Worm (Caenorhabditis elegans) whole organism, mixed stage, embryonic: ENCODE results near the gene C50F4.16.

ENCODE experiments used
- blmp-1 ChIP-seq: fragments of 150-350 bp; optimal IDR thresholded peaks from 2 replicates; lab custom pipeline; 2014; ENCODE audit warnings: missing biosample characterization, missing genetic modification characterization
- elt-1 ChIP-seq: sonication (generic microtip); optimal IDR thresholded peaks from 2 replicates; lab custom pipeline; 2017; ENCODE audit warnings: missing genetic modification characterization, mild to moderate bottlenecking, missing compliant biosample characterization, antibody characterized with exemption, moderate library complexity, borderline replicate concordance; ENCODE audit not compliant: insufficient read depth
- mep-1 ChIP-seq: fragments of 150-350 bp; optimal IDR thresholded peaks from 2 replicates; lab custom pipeline; 2017; ENCODE audit warnings: missing biosample characterization, missing genetic modification reagents, missing genetic modification characterization, inconsistent platforms
- mls-2 ChIP-seq: sonication (generic microtip); optimal IDR thresholded peaks from 2 replicates; lab custom pipeline; 2016; ENCODE audit warnings: mild to moderate bottlenecking, missing genetic modification characterization, moderate library complexity, missing compliant biosample characterization
- nhr-237 ChIP-seq: fragments of 150-350 bp; optimal IDR thresholded peaks from 2 replicates; lab custom pipeline; 2014; ENCODE audit warnings: missing biosample characterization, missing genetic modification characterization
- pha-4 ChIP-seq: fragments of 150-350 bp; optimal IDR thresholded peaks from 2 replicates; lab custom pipeline; 2018; ENCODE audit warnings: missing biosample characterization, missing genetic modification reagents, missing genetic modification characterization
- snpc-4 ChIP-seq: fragments of 150-350 bp; optimal IDR thresholded peaks from 2 replicates; lab custom pipeline; 2014; ENCODE audit warnings: missing biosample characterization, missing genetic modification characterization
- unc-39 ChIP-seq: fragments of 150-350 bp; optimal IDR thresholded peaks from 2 replicates; lab custom pipeline; 2014; ENCODE audit warnings: missing biosample characterization, missing genetic modification characterization
- ztf-11 ChIP-seq: fragments of 150-350 bp; optimal IDR thresholded peaks from 2 replicates; lab custom pipeline; 2014; ENCODE audit warnings: missing biosample characterization, missing genetic modification characterization

DNA sequence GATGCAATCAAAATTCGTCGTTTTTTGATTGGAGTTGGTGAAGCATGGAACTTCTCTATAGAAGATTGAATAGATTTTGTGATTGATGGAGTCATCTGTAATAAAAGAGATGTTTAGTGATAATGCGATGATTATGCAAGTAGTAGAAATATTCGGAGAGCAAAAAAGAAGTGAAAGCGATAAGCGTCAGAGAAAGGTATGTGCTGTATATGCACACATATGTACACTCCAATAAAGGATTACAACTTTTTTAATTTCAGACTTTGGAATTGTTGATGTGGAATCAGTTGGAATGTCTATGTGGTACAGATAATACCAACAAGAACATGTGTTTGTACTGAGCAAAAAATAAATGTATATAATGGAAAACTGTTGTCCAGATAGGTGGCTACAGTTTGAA lies 28.8 kb upstream of the C50F4.16 start, which contains the start of gene F25B3.5:
- no peak for TF ChIP-seq pha-4
- TF ChIP-seq ztf-11 (tag; lab: Kevin White, UChicago) = no peak
- no peak for TF ChIP-seq blmp-1 (tag; lab: Kevin White, UChicago)
- TF ChIP-seq mep-1 (tag; lab: Kevin White, UChicago) = no peak
- TF ChIP-seq mls-2 (tag; lab: Kevin White, UChicago) = no peak
- no peak for TF ChIP-seq elt-1 (tag; lab: Kevin White, UChicago)
- no peak for TF ChIP-seq unc-39
- TF ChIP-seq snpc-4 (tag; lab: Kevin White, UChicago) = no peak
- no peak for TF ChIP-seq nhr-237 (tag; lab: Kevin White, UChicago)
